Worm (Caenorhabditis elegans) whole organism, L2 larva: ENCODE measurements around the gene W07G4.8.

Experiments used
- C34F6.9 ChIP-seq: fragments of 150-350 bp; optimal IDR thresholded peaks from 2 replicates; lab custom pipeline; 2014; ENCODE audit warnings: missing biosample characterization, missing genetic modification characterization
- F13H6.1 ChIP-seq: sonication (generic microtip); optimal IDR thresholded peaks from 2 replicates; lab custom pipeline; 2016; ENCODE audit warnings: missing genetic modification characterization, missing compliant biosample characterization
- R02D3.7 ChIP-seq: fragments of 150-350 bp; optimal IDR thresholded peaks from 2 replicates; lab custom pipeline; 2014; ENCODE audit warnings: missing biosample characterization, missing genetic modification characterization
- Y55F3AM.14 ChIP-seq: fragments of 200-800 bp; sonication (Bioruptor generic); optimal IDR thresholded peaks from 2 replicates; lab custom pipeline; 2018; ENCODE audit warnings: mild to moderate bottlenecking, missing genetic modification characterization, missing compliant biosample characterization
- ZK546.5 ChIP-seq: sonication (generic microtip); optimal IDR thresholded peaks from 2 replicates; lab custom pipeline; 2017; ENCODE audit warnings: missing biosample characterization, missing genetic modification characterization
- alr-1 ChIP-seq: fragments of 150-350 bp; optimal IDR thresholded peaks from 2 replicates; lab custom pipeline; 2014; ENCODE audit warnings: missing biosample characterization, missing genetic modification characterization
- aly-2 ChIP-seq: fragments of 150-350 bp; optimal IDR thresholded peaks from 2 replicates; lab custom pipeline; 2014; ENCODE audit warnings: missing biosample characterization, missing genetic modification characterization
- ama-1 ChIP-seq: fragments of 150-350 bp; optimal IDR thresholded peaks from 2 replicates; lab custom pipeline; 2018; ENCODE audit warnings: inconsistent platforms
- blmp-1 ChIP-seq: sonication (generic microtip); optimal IDR thresholded peaks from 2 replicates; lab custom pipeline; 2017; ENCODE audit warnings: missing genetic modification characterization, mild to moderate bottlenecking, missing compliant biosample characterization, antibody characterized with exemption, moderate library complexity; ENCODE audit not compliant: insufficient read depth
- ceh-16 ChIP-seq: fragments of 150-350 bp; optimal IDR thresholded peaks from 2 replicates; lab custom pipeline; 2014; ENCODE audit warnings: missing biosample characterization, missing genetic modification characterization
- ceh-82 ChIP-seq: fragments of 150-350 bp; optimal IDR thresholded peaks from 2 replicates; lab custom pipeline; 2014; ENCODE audit warnings: missing biosample characterization, missing genetic modification characterization
- crh-2 ChIP-seq: sonication (generic microtip); optimal IDR thresholded peaks from 2 replicates; lab custom pipeline; 2017; ENCODE audit warnings: missing biosample characterization, missing genetic modification characterization
- dmd-4 ChIP-seq: sonication (generic microtip); optimal IDR thresholded peaks from 2 replicates; lab custom pipeline; 2017; ENCODE audit warnings: missing biosample characterization, missing genetic modification characterization
- egl-27 ChIP-seq: sonication (generic microtip); optimal IDR thresholded peaks from 3 replicates; lab custom pipeline; 2017; ENCODE audit warnings: missing biosample characterization, missing genetic modification reagents, missing genetic modification characterization
- elt-1 ChIP-seq: fragments of 150-350 bp; optimal IDR thresholded peaks from 2 replicates; lab custom pipeline; 2014; ENCODE audit warnings: missing biosample characterization, missing genetic modification characterization
- elt-3 ChIP-seq: sonication (generic microtip); optimal IDR thresholded peaks from 2 replicates; lab custom pipeline; 2017; ENCODE audit warnings: missing biosample characterization, missing genetic modification characterization
- fos-1 ChIP-seq: fragments of 150-350 bp; optimal IDR thresholded peaks from 2 replicates; lab custom pipeline; 2014; ENCODE audit warnings: missing biosample characterization, missing genetic modification characterization
- gmeb-1 ChIP-seq: fragments of 150-350 bp; optimal IDR thresholded peaks from 2 replicates; lab custom pipeline; 2014; ENCODE audit warnings: missing biosample characterization, missing genetic modification characterization
- lin-11 ChIP-seq: fragments of 150-350 bp; sonication (generic microtip); optimal IDR thresholded peaks from 2 replicates; lab custom pipeline; 2014; ENCODE audit warnings: missing biosample characterization, missing genetic modification characterization, inconsistent platforms, mixed read lengths
- lin-13 ChIP-seq: fragments of 150-350 bp; optimal IDR thresholded peaks from 2 replicates; lab custom pipeline; 2014; ENCODE audit warnings: missing biosample characterization, missing genetic modification reagents, missing genetic modification characterization
- lin-39 ChIP-seq: fragments of 150-350 bp; optimal IDR thresholded peaks from 2 replicates; lab custom pipeline; 2014; ENCODE audit warnings: missing biosample characterization, missing genetic modification reagents, missing genetic modification characterization
- lsy-2 ChIP-seq, 2 experiments: fragments of 150-350 bp in 1 of 2; sonication (generic microtip) in 1 of 2; optimal IDR thresholded peaks; 2 replicates each; lab custom pipeline; 2014 to 2017; ENCODE audit warnings: missing biosample characterization in 2 of 2, missing genetic modification characterization in 2 of 2
- mab-5 ChIP-seq: fragments of 150-350 bp; optimal IDR thresholded peaks from 2 replicates; lab custom pipeline; 2014; ENCODE audit warnings: missing biosample characterization, missing genetic modification characterization
- mbf-1 ChIP-seq: sonication (generic microtip); optimal IDR thresholded peaks from 2 replicates; lab custom pipeline; 2017; ENCODE audit warnings: missing biosample characterization, missing genetic modification characterization
- mdl-1 ChIP-seq, 2 experiments: fragments of 150-350 bp in 1 of 2; sonication (generic microtip) in 1 of 2; optimal IDR thresholded peaks; 2 replicates each; lab custom pipeline; 2017; ENCODE audit warnings: missing biosample characterization in 2 of 2, missing genetic modification characterization in 2 of 2
- nhr-10 ChIP-seq: sonication (generic microtip); optimal IDR thresholded peaks from 2 replicates; lab custom pipeline; 2017; ENCODE audit warnings: missing biosample characterization, missing genetic modification characterization
- nhr-11 ChIP-seq: fragments of 150-350 bp; optimal IDR thresholded peaks from 2 replicates; lab custom pipeline; 2014; ENCODE audit warnings: missing biosample characterization, missing genetic modification characterization
- nhr-12 ChIP-seq: fragments of 150-350 bp; optimal IDR thresholded peaks from 2 replicates; lab custom pipeline; 2014; ENCODE audit warnings: missing biosample characterization, missing genetic modification characterization
- nhr-129 ChIP-seq: fragments of 150-350 bp; optimal IDR thresholded peaks from 2 replicates; lab custom pipeline; 2014; ENCODE audit warnings: missing biosample characterization, missing genetic modification characterization
- nhr-21 ChIP-seq: fragments of 150-350 bp; optimal IDR thresholded peaks from 2 replicates; lab custom pipeline; 2014; ENCODE audit warnings: missing biosample characterization, missing genetic modification characterization
- nhr-23 ChIP-seq: fragments of 150-350 bp; optimal IDR thresholded peaks from 2 replicates; lab custom pipeline; 2014; ENCODE audit warnings: missing biosample characterization, missing genetic modification reagents, missing genetic modification characterization
- nhr-237 ChIP-seq: fragments of 150-350 bp; optimal IDR thresholded peaks from 2 replicates; lab custom pipeline; 2014; ENCODE audit warnings: missing biosample characterization, missing genetic modification characterization
- nhr-25 ChIP-seq: fragments of 150-350 bp; sonication (generic microtip); optimal IDR thresholded peaks from 3 replicates; lab custom pipeline; 2014; ENCODE audit warnings: missing biosample characterization, missing genetic modification characterization
- nhr-6 ChIP-seq: fragments of 150-350 bp; optimal IDR thresholded peaks from 2 replicates; lab custom pipeline; 2014; ENCODE audit warnings: missing biosample characterization, missing genetic modification characterization
- nhr-77 ChIP-seq: fragments of 150-350 bp; optimal IDR thresholded peaks from 2 replicates; lab custom pipeline; 2014; ENCODE audit warnings: missing biosample characterization, missing genetic modification characterization
- peb-1 ChIP-seq: fragments of 150-350 bp; optimal IDR thresholded peaks from 2 replicates; lab custom pipeline; 2014; ENCODE audit warnings: missing biosample characterization, missing genetic modification characterization
- sem-4 ChIP-seq: fragments of 150-350 bp; optimal IDR thresholded peaks from 2 replicates; lab custom pipeline; 2014; ENCODE audit warnings: missing biosample characterization, missing genetic modification reagents, missing genetic modification characterization
- skn-1 ChIP-seq: sonication (generic microtip); optimal IDR thresholded peaks from 2 replicates; lab custom pipeline; 2017; ENCODE audit warnings: missing biosample characterization, missing genetic modification characterization
- sma-3 ChIP-seq: sonication (generic microtip); optimal IDR thresholded peaks from 2 replicates; lab custom pipeline; 2016; ENCODE audit warnings: missing genetic modification reagents, missing genetic modification characterization, missing compliant biosample characterization
- sma-9 ChIP-seq, 2 experiments: fragments of 150-350 bp in 1 of 2; sonication (generic microtip) in 1 of 2; optimal IDR thresholded peaks; 2 replicates each; lab custom pipeline; 2014 to 2016; ENCODE audit warnings: missing genetic modification characterization in 2 of 2, mild to moderate bottlenecking in 1 of 2, missing biosample characterization in 1 of 2, missing compliant biosample characterization in 1 of 2, missing genetic modification reagents in 1 of 2, moderate library complexity in 1 of 2
- snpc-4 ChIP-seq: fragments of 150-350 bp; optimal IDR thresholded peaks from 2 replicates; lab custom pipeline; 2014; ENCODE audit warnings: missing biosample characterization, missing genetic modification characterization
- unc-39 ChIP-seq: fragments of 150-350 bp; optimal IDR thresholded peaks from 2 replicates; lab custom pipeline; 2014; ENCODE audit warnings: missing biosample characterization, missing genetic modification characterization
- unc-55 ChIP-seq: fragments of 150-350 bp; sonication (generic microtip); optimal IDR thresholded peaks from 3 replicates; lab custom pipeline; 2014; ENCODE audit warnings: missing biosample characterization, missing genetic modification reagents, missing genetic modification characterization
- unc-62 ChIP-seq: fragments of 150-350 bp; optimal IDR thresholded peaks from 2 replicates; lab custom pipeline; 2014; ENCODE audit warnings: missing biosample characterization, missing genetic modification reagents, missing genetic modification characterization
- zag-1 ChIP-seq: fragments of 150-350 bp; optimal IDR thresholded peaks from 2 replicates; lab custom pipeline; 2014; ENCODE audit warnings: missing biosample characterization, missing genetic modification characterization
- ztf-1 ChIP-seq: fragments of 200-800 bp; sonication (Bioruptor generic); conservative IDR thresholded peaks from 2 replicates; pipeline ENCODE4 v1.3.6; 2022; ENCODE audit warnings: missing genetic modification characterization, missing compliant biosample characterization
- ztf-11 ChIP-seq: sonication (generic microtip); optimal IDR thresholded peaks from 2 replicates; lab custom pipeline; 2017; ENCODE audit warnings: missing biosample characterization, missing genetic modification characterization
- ztf-4 ChIP-seq: fragments of 150-350 bp; optimal IDR thresholded peaks from 2 replicates; lab custom pipeline; 2014; ENCODE audit warnings: missing biosample characterization, missing genetic modification characterization

The W07G4.8 gene

DNA sequence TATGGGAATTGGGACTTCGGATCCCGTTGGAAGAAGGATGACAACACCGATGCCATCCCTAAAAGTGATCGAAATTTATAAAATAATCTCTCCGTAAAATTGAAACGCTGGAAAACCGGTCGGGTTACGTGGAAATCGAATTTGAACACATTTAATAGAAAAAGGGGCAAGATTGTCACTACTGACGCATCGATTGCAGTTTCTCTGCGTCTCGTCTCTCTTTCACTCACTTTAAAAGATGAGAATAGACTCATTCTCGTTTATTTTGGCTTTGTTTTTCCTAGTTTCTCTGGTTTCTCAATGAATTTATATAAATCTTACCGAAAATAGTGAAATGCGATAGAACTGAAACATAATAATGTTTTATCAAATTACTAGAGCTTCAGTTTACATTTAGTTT is 7.7 kb downstream of the W07G4.8 start, which contains the start of gene scyl-1:
TSS of gene scyl-1 (minus strand) at position 56 of the 400 bp plus-strand sequence.
- TF ChIP-seq nhr-6 (tag; lab: Kevin White, UChicago) = no peak
- TF ChIP-seq unc-39 (tag; lab: Kevin White, UChicago) = no peak
- TF ChIP-seq fos-1 (tag; lab: Kevin White, UChicago) = peak; percentile 71
- no peak for TF ChIP-seq lin-39
- peak; percentile 88 for TF ChIP-seq nhr-25
- TF ChIP-seq lin-13 (GFP tag; lab: Kevin White, UChicago) = peak; percentile 85
- TF ChIP-seq mdl-1 (tag; optimal IDR thresholded peaks at IDR 0.05; lab: Kevin White, UChicago) = peak in 1 of 2 experiments; percentile 14
- TF ChIP-seq ceh-82 (tag; lab: Kevin White, UChicago) = no peak
- TF ChIP-seq unc-55 (GFP tag; lab: Kevin White, UChicago) = peak; percentile 74
- TF ChIP-seq ama-1 (lab: Kevin White, UChicago) = no peak
- TF ChIP-seq crh-2 (tag; lab: Kevin White, UChicago) = peak; percentile 86
- peak; percentile 31 for TF ChIP-seq ztf-4 (tag; lab: Kevin White, UChicago)
- no peak for TF ChIP-seq unc-62 (GFP tag; lab: Kevin White, UChicago)
- peak; percentile 17 for TF ChIP-seq snpc-4 (tag; lab: Kevin White, UChicago)
- peak; percentile 87 for TF ChIP-seq sma-3 (GFP tag; lab: Kevin White, UChicago)
- peak; percentile 80 for TF ChIP-seq nhr-21 (tag; lab: Kevin White, UChicago)
- TF ChIP-seq ztf-11 (tag; lab: Kevin White, UChicago) = no peak
- no peak for TF ChIP-seq elt-1 (tag; lab: Kevin White, UChicago)
- no peak for TF ChIP-seq alr-1 (tag; lab: Kevin White, UChicago)
- peak; percentile 83 for TF ChIP-seq F13H6.1 (tag; lab: Kevin White, UChicago)
- TF ChIP-seq C34F6.9 (tag; lab: Kevin White, UChicago) = peak; percentile 71
- TF ChIP-seq nhr-12 (tag; lab: Kevin White, UChicago) = no peak
- no peak for TF ChIP-seq mbf-1 (tag; lab: Kevin White, UChicago)
- TF ChIP-seq skn-1 (tag; lab: Kevin White, UChicago) = no peak
- TF ChIP-seq lin-11 (tag; lab: Kevin White, UChicago) = no peak
- peak; percentile 3 for TF ChIP-seq dmd-4 (tag; lab: Kevin White, UChicago)
- no peak for TF ChIP-seq ztf-1 (GFP tag; lab: Robert Waterston, UW)
- TF ChIP-seq elt-3 (tag; lab: Kevin White, UChicago) = no peak
- no peak for TF ChIP-seq Y55F3AM.14
- no peak for TF ChIP-seq R02D3.7
- peak; percentile 69 to 89 for TF ChIP-seq lsy-2 (tag; optimal IDR thresholded peaks at IDR 0.05; lab: Kevin White, UChicago)
- TF ChIP-seq blmp-1 = peak; percentile 59
- no peak for TF ChIP-seq ceh-16 (tag; lab: Kevin White, UChicago)
- TF ChIP-seq nhr-237 (tag; lab: Kevin White, UChicago) = no peak
- TF ChIP-seq zag-1 (tag; lab: Kevin White, UChicago) = no peak
- peak; percentile 92 for TF ChIP-seq sma-9 (GFP tag; optimal IDR thresholded peaks at IDR 0.05; lab: Kevin White, UChicago)
- no peak for TF ChIP-seq sma-9 (tag; optimal IDR thresholded peaks at IDR 0.05; lab: Kevin White, UChicago)
- no peak for TF ChIP-seq nhr-10 (tag; lab: Kevin White, UChicago)
- no peak for TF ChIP-seq egl-27
- TF ChIP-seq nhr-129 (tag; lab: Kevin White, UChicago) = peak; percentile 81
- TF ChIP-seq peb-1 (tag; lab: Kevin White, UChicago) = no peak
- peak; percentile 83 for TF ChIP-seq sem-4 (tag; lab: Kevin White, UChicago)
- no peak for TF ChIP-seq ZK546.5 (tag; lab: Kevin White, UChicago)
- no peak for TF ChIP-seq nhr-77 (tag; lab: Kevin White, UChicago)
- TF ChIP-seq mab-5 (tag; lab: Kevin White, UChicago) = peak; percentile 78
- TF ChIP-seq aly-2 (tag; lab: Kevin White, UChicago) = no peak
- peak; percentile 83 for TF ChIP-seq gmeb-1 (tag; lab: Kevin White, UChicago)
- TF ChIP-seq nhr-11 = no peak
- no peak for TF ChIP-seq nhr-23 (tag; lab: Kevin White, UChicago)
- TF ChIP-seq, all 48 proteins: peak for 20
